Worm (Caenorhabditis elegans) whole organism, L4 larva: ENCODE data around the gene srlf-18.

Experiments used
- F10B5.3 ChIP-seq: sonication (generic microtip); optimal IDR thresholded peaks from 2 replicates; lab custom pipeline; 2016; ENCODE audit warnings: mild to moderate bottlenecking, missing genetic modification characterization, missing compliant biosample characterization
- lin-39 ChIP-seq: fragments of 150-350 bp; optimal IDR thresholded peaks from 2 replicates; lab custom pipeline; 2014; ENCODE audit warnings: missing biosample characterization, missing genetic modification reagents, missing genetic modification characterization
- nhr-28 ChIP-seq: fragments of 150-350 bp; optimal IDR thresholded peaks from 2 replicates; lab custom pipeline; 2014; ENCODE audit warnings: missing biosample characterization, missing genetic modification characterization
- pha-4 ChIP-seq, 2 experiments: fragments of 150-350 bp in 1 of 2; fragments of 200-800 bp in 1 of 2; sonication (Bioruptor generic) in 1 of 2; IDR thresholded peaks in 1 of 2; optimal IDR thresholded peaks in 1 of 2; 2 replicates each; pipeline versions ENCODE4 v1.3.6 to Lab custom; 2014 to 2022; ENCODE audit warnings: missing genetic modification characterization in 2 of 2, missing genetic modification reagents in 2 of 2, missing biosample characterization in 1 of 2, missing compliant biosample characterization in 1 of 2
- php-3 ChIP-seq: fragments of 200-800 bp; sonication (Bioruptor generic); IDR thresholded peaks from 2 replicates; pipeline ENCODE4 v1.3.6; 2022; ENCODE audit warnings: missing genetic modification reagents, missing genetic modification characterization, missing compliant biosample characterization
- zfp-2 ChIP-seq: sonication (generic microtip); optimal IDR thresholded peaks from 2 replicates; lab custom pipeline; 2016; ENCODE audit warnings: mild to moderate bottlenecking, missing genetic modification characterization, missing compliant biosample characterization

ce11 chrIV:11110995-11111619 lies 9.8 kb upstream of the srlf-18 start, which contains the start of gene rps-5:
- TF ChIP-seq zfp-2 (tag; lab: Kevin White, UChicago) (no peak), lin-39 (no peak), F10B5.3 (tag; lab: Kevin White, UChicago) (no peak), nhr-28 (tag; lab: Kevin White, UChicago) (peak; percentile 17), pha-4 (GFP tag; IDR thresholded peaks at IDR 0.05; lab: Robert Waterston, UW) (no peak), pha-4 (tag; optimal IDR thresholded peaks at IDR 0.05; lab: Kevin White, UChicago) (no peak), php-3 (no peak)
